Fruit fly (Drosophila melanogaster) whole organism, wandering third instar larva: Measurements from ENCODE around the gene CG17834.

Experiments
- Abd-B ChIP-seq: fragments of >200 bp; optimal IDR thresholded peaks from 2 replicates; lab custom pipeline; 2017; ENCODE audit warnings: missing biosample characterization, missing genetic modification characterization
- CG32264 ChIP-seq: fragments of 200-800 bp; sonication (Bioruptor generic); optimal IDR thresholded peaks from 2 replicates; lab custom pipeline; 2016; ENCODE audit warnings: missing biosample characterization, missing genetic modification characterization
- CG9705 ChIP-seq: fragments of 200-800 bp; sonication (Bioruptor generic); optimal IDR thresholded peaks from 2 replicates; lab custom pipeline; 2018; ENCODE audit warnings: missing biosample characterization, mild to moderate bottlenecking, missing genetic modification characterization
- CrebA ChIP-seq: fragments of 200-800 bp; sonication (Bioruptor generic); optimal IDR thresholded peaks from 2 replicates; lab custom pipeline; 2016; ENCODE audit warnings: missing biosample characterization, mild to moderate bottlenecking, missing genetic modification characterization, borderline replicate concordance
- Dfd ChIP-seq: fragments of >200 bp; optimal IDR thresholded peaks from 2 replicates; lab custom pipeline; 2017; ENCODE audit warnings: missing biosample characterization, missing genetic modification characterization
- Dif ChIP-seq: fragments of 200-275, 200-300 bp; sonication (Bioruptor generic); optimal IDR thresholded peaks from 2 replicates; lab custom pipeline; 2018; ENCODE audit warnings: missing biosample characterization, missing genetic modification characterization; ENCODE audit not compliant: partially characterized antibody
- GATAd ChIP-seq: sonication (Bioruptor generic); optimal IDR thresholded peaks from 2 replicates; lab custom pipeline; 2016; ENCODE audit warnings: missing biosample characterization, missing genetic modification characterization
- HLH106 ChIP-seq: fragments of 200-800 bp; optimal IDR thresholded peaks from 3 replicates; lab custom pipeline; 2019; ENCODE audit warnings: missing biosample characterization, mild to moderate bottlenecking, missing genetic modification characterization, moderate library complexity
- Hnf4 ChIP-seq: fragments of 200-800 bp; sonication (Bioruptor generic); optimal IDR thresholded peaks from 2 replicates; lab custom pipeline; 2016; ENCODE audit warnings: missing biosample characterization, mild to moderate bottlenecking, missing genetic modification characterization
- Hr78 ChIP-seq: fragments of >200 bp; optimal IDR thresholded peaks from 2 replicates; lab custom pipeline; 2017; ENCODE audit warnings: missing biosample characterization, missing genetic modification characterization
- Hr83 ChIP-seq: fragments of 200-300 bp; sonication (Bioruptor generic); optimal IDR thresholded peaks from 2 replicates; lab custom pipeline; 2016; ENCODE audit warnings: missing biosample characterization, mild to moderate bottlenecking, missing genetic modification characterization, moderate library complexity; ENCODE audit not compliant: poor library complexity, severe bottlenecking
- Jra ChIP-seq: sonication (Bioruptor generic); optimal IDR thresholded peaks from 2 replicates; lab custom pipeline; 2016; ENCODE audit warnings: missing biosample characterization, missing genetic modification characterization
- N ChIP-seq: fragments of >200 bp; optimal IDR thresholded peaks from 2 replicates; lab custom pipeline; 2018; ENCODE audit warnings: missing biosample characterization, missing external identifiers, missing genetic modification characterization
- OdsH ChIP-seq: fragments of 200-800 bp; sonication (Bioruptor generic); optimal IDR thresholded peaks from 2 replicates; lab custom pipeline; 2016; ENCODE audit warnings: missing biosample characterization, mild to moderate bottlenecking, missing genetic modification characterization
- Rel ChIP-seq, 2 experiments: fragments of 200-800 bp; sonication (Bioruptor generic) in 1 of 2; optimal IDR thresholded peaks; 2 replicates in 1 of 2; 3 replicates in 1 of 2; lab custom pipeline; 2016 to 2019; ENCODE audit warnings: mild to moderate bottlenecking in 2 of 2, missing biosample characterization in 2 of 2, missing genetic modification characterization in 2 of 2, moderate library complexity in 1 of 2
- Sp1 ChIP-seq: fragments of 200-800 bp; sonication (Bioruptor generic); optimal IDR thresholded peaks from 3 replicates; lab custom pipeline; 2019; ENCODE audit warnings: missing biosample characterization, mild to moderate bottlenecking, missing genetic modification characterization, moderate library complexity
- Vsx2 ChIP-seq: fragments of 200-300, 225-300 bp; sonication (Bioruptor generic); optimal IDR thresholded peaks from 2 replicates; lab custom pipeline; 2018; ENCODE audit warnings: missing biosample characterization, missing genetic modification characterization; ENCODE audit not compliant: partially characterized antibody
- br ChIP-seq: fragments of 200-800 bp; sonication (Bioruptor generic); optimal IDR thresholded peaks from 2 replicates; lab custom pipeline; 2016; ENCODE audit warnings: missing biosample characterization, missing genetic modification characterization
- brk ChIP-seq: fragments of 200-800 bp; sonication (Bioruptor generic); optimal IDR thresholded peaks from 2 replicates; lab custom pipeline; 2016; ENCODE audit warnings: missing biosample characterization, mild to moderate bottlenecking, missing genetic modification characterization
- dl ChIP-seq, 2 experiments: fragments of 175-275, 200-275 bp in 1 of 2; fragments of 200-275 bp in 1 of 2; sonication (Bioruptor generic); optimal IDR thresholded peaks; lab custom pipeline; 2018; ENCODE audit warnings: mild to moderate bottlenecking in 2 of 2, missing biosample characterization in 2 of 2, missing genetic modification characterization in 2 of 2, moderate library complexity in 2 of 2; ENCODE audit not compliant: partially characterized antibody in 2 of 2, insufficient read depth in 1 of 2
- dmrt93B ChIP-seq: fragments of 200-800 bp; sonication (Bioruptor generic); optimal IDR thresholded peaks from 2 replicates; lab custom pipeline; 2018; ENCODE audit warnings: missing biosample characterization, mild to moderate bottlenecking, missing genetic modification characterization
- dsf ChIP-seq: sonication (Bioruptor generic); optimal IDR thresholded peaks from 2 replicates; lab custom pipeline; 2016; ENCODE audit warnings: missing biosample characterization, missing genetic modification characterization, borderline replicate concordance
- ey ChIP-seq: fragments of 200-800 bp; sonication (Bioruptor generic); optimal IDR thresholded peaks from 2 replicates; lab custom pipeline; 2016; ENCODE audit warnings: missing biosample characterization, missing genetic modification characterization
- foxo ChIP-seq, 2 experiments: fragments of 200-800 bp; sonication (Bioruptor generic); optimal IDR thresholded peaks; 2 replicates in 1 of 2; 3 replicates in 1 of 2; lab custom pipeline; 2016 to 2017; ENCODE audit warnings: missing biosample characterization in 2 of 2, missing genetic modification characterization in 2 of 2
- fru ChIP-seq: fragments of 200-800 bp; sonication (Bioruptor generic); optimal IDR thresholded peaks from 3 replicates; lab custom pipeline; 2016; ENCODE audit warnings: missing biosample characterization, mild to moderate bottlenecking, missing genetic modification characterization
- h ChIP-seq: fragments of 200-800 bp; sonication (Bioruptor generic); optimal IDR thresholded peaks from 3 replicates; lab custom pipeline; 2016; ENCODE audit warnings: missing biosample characterization, mild to moderate bottlenecking, missing genetic modification characterization
- jim ChIP-seq: fragments of 175-275, 200-325 bp; sonication (Bioruptor generic); optimal IDR thresholded peaks from 2 replicates; lab custom pipeline; 2016; ENCODE audit warnings: missing biosample characterization, mild to moderate bottlenecking, missing genetic modification characterization
- lola ChIP-seq: fragments of >200 bp; optimal IDR thresholded peaks from 2 replicates; lab custom pipeline; 2017; ENCODE audit warnings: missing biosample characterization, missing genetic modification characterization
- pan ChIP-seq: fragments of >200 bp; optimal IDR thresholded peaks from 2 replicates; lab custom pipeline; 2017
- psq ChIP-seq: fragments of 200-800 bp; sonication (Bioruptor generic); optimal IDR thresholded peaks from 3 replicates; lab custom pipeline; 2017; ENCODE audit warnings: missing biosample characterization, mild to moderate bottlenecking, missing genetic modification characterization, moderate library complexity
- rgr ChIP-seq: fragments of 200-800 bp; sonication (Bioruptor generic); optimal IDR thresholded peaks from 3 replicates; lab custom pipeline; 2016; ENCODE audit warnings: missing biosample characterization, mild to moderate bottlenecking, missing genetic modification characterization
- sage ChIP-seq: fragments of 200-800 bp; sonication (Bioruptor generic); optimal IDR thresholded peaks from 2 replicates; lab custom pipeline; 2016; ENCODE audit warnings: missing biosample characterization, mild to moderate bottlenecking, missing genetic modification characterization
- sv ChIP-seq: fragments of 200-800 bp; sonication (Bioruptor generic); optimal IDR thresholded peaks from 3 replicates; lab custom pipeline; 2016; ENCODE audit warnings: missing biosample characterization, missing genetic modification characterization
- tai ChIP-seq: sonication (Bioruptor generic); optimal IDR thresholded peaks from 2 replicates; lab custom pipeline; 2016; ENCODE audit warnings: missing biosample characterization, missing genetic modification characterization
- usp ChIP-seq: fragments of >200 bp; optimal IDR thresholded peaks from 2 replicates; lab custom pipeline; 2017; ENCODE audit warnings: missing biosample characterization, missing genetic modification characterization
- woc ChIP-seq: sonication (Bioruptor generic); optimal IDR thresholded peaks from 2 replicates; lab custom pipeline; 2016; ENCODE audit warnings: missing biosample characterization, mild to moderate bottlenecking, missing genetic modification characterization

Gene CG17834

DNA sequence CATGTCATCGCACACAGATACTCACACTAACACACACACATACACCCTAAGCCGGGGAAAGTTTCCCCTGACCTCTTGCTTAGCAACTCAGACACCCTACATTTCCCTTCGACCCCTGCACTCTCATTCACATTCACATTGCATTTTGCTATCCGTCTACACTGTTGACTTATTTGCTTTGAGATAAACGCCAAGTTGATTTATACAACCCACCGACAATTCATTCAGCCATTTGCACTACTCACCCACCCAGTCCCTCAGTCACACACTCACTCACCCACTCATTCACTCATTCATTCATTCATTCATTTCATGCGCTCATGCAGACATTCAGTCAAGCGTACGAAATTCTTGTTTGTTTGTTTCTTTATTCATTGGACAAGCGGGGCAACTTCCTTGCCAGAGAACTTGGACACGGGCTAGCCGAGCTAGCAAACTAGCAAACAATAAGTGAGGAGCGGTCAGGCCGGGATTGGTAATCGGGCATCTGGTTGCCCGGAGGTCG lies 47.6 kb downstream of the CG17834 start:
- TF ChIP-seq Abd-B (GFP tag; lab: Kevin White, UChicago) (no peak), foxo (GFP tag; optimal IDR thresholded peaks at IDR 0.05; lab: Kevin White, UChicago) (no peak), Hr78 (no peak), tai (GFP tag; lab: Kevin White, UChicago) (no peak), lola (GFP tag; lab: Kevin White, UChicago) (no peak), HLH106 (tag; lab: Kevin White, UChicago) (no peak), Dfd (GFP tag; lab: Kevin White, UChicago) (no peak), Vsx2 (GFP tag; lab: Kevin White, UChicago) (no peak), h (GFP tag; lab: Kevin White, UChicago) (no peak), CrebA (GFP tag; lab: Kevin White, UChicago) (no peak), sv (no peak), woc (no peak), Dif (GFP tag; lab: Kevin White, UChicago) (no peak)

DNA sequence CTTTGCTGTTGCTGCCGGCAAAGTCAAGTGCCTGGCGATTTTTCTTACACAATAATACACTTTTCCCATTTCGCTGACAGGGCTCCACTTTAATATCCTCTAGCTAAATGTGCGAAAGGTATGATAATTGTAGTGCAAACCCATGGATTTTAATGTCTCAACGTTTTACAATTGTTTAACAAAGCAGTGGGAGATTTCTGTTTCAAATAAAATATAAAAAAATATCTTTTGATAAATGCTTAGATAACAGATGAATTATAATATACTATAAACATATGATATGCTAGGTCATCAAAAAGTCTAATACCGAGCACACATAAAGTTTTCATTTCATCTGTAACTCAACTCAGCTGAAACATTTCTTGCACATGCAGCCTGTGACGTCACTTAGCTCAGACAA lies 50.9 kb downstream of the CG17834 start:
- no peak for TF ChIP-seq Rel (GFP tag; optimal IDR thresholded peaks at IDR 0.05; lab: Kevin White, UChicago)
- no peak for TF ChIP-seq Rel (tag; optimal IDR thresholded peaks at IDR 0.05; lab: Kevin White, UChicago)
- TF ChIP-seq GATAd (GFP tag; lab: Kevin White, UChicago) = no peak
- TF ChIP-seq sage = no peak
- no peak for TF ChIP-seq Dif (GFP tag; lab: Kevin White, UChicago)
- TF ChIP-seq N (GFP tag; lab: Kevin White, UChicago) = no peak
- no peak for TF ChIP-seq usp (GFP tag; lab: Kevin White, UChicago)
- TF ChIP-seq Dfd (GFP tag; lab: Kevin White, UChicago) = no peak
- TF ChIP-seq br (GFP tag; lab: Kevin White, UChicago) = no peak
- TF ChIP-seq dl (GFP tag; optimal IDR thresholded peaks at IDR 0.05; lab: Kevin White, UChicago; ENCODE audit: insufficient read depth in 1 of 2, partially characterized antibody in 2 of 2) = no peak
- TF ChIP-seq fru = no peak

dm6 chr2L:8583161-8583560 lies 54.2 kb downstream of the CG17834 start:
- TF ChIP-seq Dif (GFP tag; lab: Kevin White, UChicago) = no peak
- peak; percentile 52 for TF ChIP-seq woc
- peak; percentile 38 for TF ChIP-seq Sp1 (GFP tag; lab: Kevin White, UChicago)
- TF ChIP-seq pan (lab: Kevin White, UChicago) = no peak
- TF ChIP-seq Hr78 = no peak
- TF ChIP-seq HLH106 (tag; lab: Kevin White, UChicago) = peak; percentile 20
- peak in 1 of 2 experiments; percentile 53 for TF ChIP-seq foxo (GFP tag; optimal IDR thresholded peaks at IDR 0.05; lab: Kevin White, UChicago)
- peak; percentile 42 for TF ChIP-seq ey
- TF ChIP-seq OdsH (GFP tag; lab: Kevin White, UChicago) = peak; percentile 43
- peak; percentile 31 for TF ChIP-seq psq (GFP tag; lab: Kevin White, UChicago)
- TF ChIP-seq br (GFP tag; lab: Kevin White, UChicago) = peak; percentile 20
- TF ChIP-seq fru = peak; percentile 64
- peak; percentile 53 for TF ChIP-seq h (GFP tag; lab: Kevin White, UChicago)
- TF ChIP-seq rgr = peak; percentile 11
- TF ChIP-seq, all 38 proteins: peak for 11

DNA sequence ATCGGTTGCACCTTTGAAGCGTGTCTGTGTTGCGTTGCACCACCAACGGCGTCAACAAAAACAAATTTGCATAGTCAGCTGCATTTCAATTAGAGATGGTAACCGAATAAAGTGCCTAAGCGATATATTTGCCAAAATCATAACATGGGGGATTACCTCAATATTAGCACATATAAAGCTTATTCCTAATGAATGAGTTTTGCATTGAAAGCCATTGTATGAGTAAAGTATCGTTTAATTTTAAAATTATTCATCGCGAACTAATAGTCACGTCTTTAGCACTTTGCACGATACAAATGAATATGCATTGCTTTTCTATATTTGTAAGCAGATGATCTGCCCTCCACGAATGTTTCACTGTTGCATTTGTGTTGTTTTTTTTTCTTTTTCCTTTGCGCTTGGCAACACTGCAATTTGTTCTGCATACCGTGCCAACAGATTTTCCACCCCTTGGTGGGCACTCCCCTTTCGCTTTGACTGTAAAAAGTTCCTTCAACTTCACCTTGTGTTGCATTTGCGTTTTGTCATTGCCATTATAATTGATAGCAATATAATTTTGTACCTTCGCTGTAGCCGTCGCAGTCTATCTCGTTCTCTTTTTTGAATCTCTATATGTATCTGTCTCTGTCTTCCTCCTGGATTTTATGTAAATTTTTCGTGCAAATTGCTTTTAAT lies 56.2 kb downstream of the CG17834 start:
- TF ChIP-seq GATAd (GFP tag; lab: Kevin White, UChicago) = no peak
- TF ChIP-seq dmrt93B (GFP tag; lab: Kevin White, UChicago) = no peak
- TF ChIP-seq CrebA (GFP tag; lab: Kevin White, UChicago) = no peak
- TF ChIP-seq Hr83 (GFP tag; lab: Kevin White, UChicago) = no peak
- TF ChIP-seq pan (lab: Kevin White, UChicago) = no peak
- no peak for TF ChIP-seq jim (GFP tag; lab: Kevin White, UChicago)
- TF ChIP-seq N (GFP tag; lab: Kevin White, UChicago) = no peak
- TF ChIP-seq HLH106 (tag; lab: Kevin White, UChicago) = peak; percentile 26
- TF ChIP-seq br (GFP tag; lab: Kevin White, UChicago) = no peak
- TF ChIP-seq dsf (GFP tag; lab: Kevin White, UChicago) = no peak
- no peak for TF ChIP-seq usp (GFP tag; lab: Kevin White, UChicago)
- TF ChIP-seq Sp1 (GFP tag; lab: Kevin White, UChicago) = peak; percentile 12
- peak; percentile 26 for TF ChIP-seq fru
- TF ChIP-seq Abd-B (GFP tag; lab: Kevin White, UChicago) = no peak
- TF ChIP-seq Vsx2 (GFP tag; lab: Kevin White, UChicago) = no peak
- no peak for TF ChIP-seq brk (GFP tag; lab: Kevin White, UChicago)
- TF ChIP-seq Dfd (GFP tag; lab: Kevin White, UChicago) = no peak
- peak in 1 of 2 experiments; percentile 49 for TF ChIP-seq foxo (GFP tag; optimal IDR thresholded peaks at IDR 0.05; lab: Kevin White, UChicago)
- TF ChIP-seq dl (GFP tag; optimal IDR thresholded peaks at IDR 0.05; lab: Kevin White, UChicago; ENCODE audit: insufficient read depth in 1 of 2, partially characterized antibody in 2 of 2) = no peak
- no peak for TF ChIP-seq psq (GFP tag; lab: Kevin White, UChicago)
- peak; percentile 22 for TF ChIP-seq ey
- TF ChIP-seq Hr78 = no peak
- no peak for TF ChIP-seq sage
- TF ChIP-seq h (GFP tag; lab: Kevin White, UChicago) = peak; percentile 33
- no peak for TF ChIP-seq Dif (GFP tag; lab: Kevin White, UChicago)
- TF ChIP-seq Rel (GFP tag; optimal IDR thresholded peaks at IDR 0.05; lab: Kevin White, UChicago) = no peak
- TF ChIP-seq Rel (tag; optimal IDR thresholded peaks at IDR 0.05; lab: Kevin White, UChicago) = no peak
- TF ChIP-seq Jra = no peak
- TF ChIP-seq Hnf4 (GFP tag; lab: Kevin White, UChicago) = no peak
- TF ChIP-seq CG9705 (GFP tag; lab: Kevin White, UChicago) = no peak
- TF ChIP-seq woc = peak; percentile 16
- no peak for TF ChIP-seq lola (GFP tag; lab: Kevin White, UChicago)
- TF ChIP-seq sv = no peak
- TF ChIP-seq CG32264 = no peak
